Fruit fly (Drosophila melanogaster) whole organism, embryonic: ENCODE results near the gene CG1142.

Source experiments
- Abd-B ChIP-seq: fragments of 200-800 bp; sonication (Bioruptor generic); optimal IDR thresholded peaks from 2 replicates; lab custom pipeline; 2018; ENCODE audit warnings: missing biosample characterization, mild to moderate bottlenecking, missing genetic modification characterization, moderate library complexity
- Atf3 ChIP-seq: fragments of 200-800 bp; sonication (Bioruptor generic); optimal IDR thresholded peaks from 3 replicates; lab custom pipeline; 2016; ENCODE audit warnings: missing biosample characterization, missing genetic modification characterization
- CG11093 ChIP-seq: fragments of 200-800 bp; sonication (Bioruptor generic); IDR thresholded peaks from 3 replicates; pipeline ENCODE4 v1.3.6; 2022; ENCODE audit warnings: missing biosample characterization, missing genetic modification characterization
- CG14965 ChIP-seq: fragments of 200-800 bp; sonication (Bioruptor generic); optimal IDR thresholded peaks from 2 replicates; lab custom pipeline; 2016; ENCODE audit warnings: missing biosample characterization, missing genetic modification characterization, borderline replicate concordance
- CG15269 ChIP-seq: fragments of 200-800 bp; sonication (Bioruptor generic); optimal IDR thresholded peaks from 2 replicates; lab custom pipeline; 2018; ENCODE audit warnings: missing biosample characterization, mild to moderate bottlenecking, missing genetic modification characterization, moderate library complexity
- CG1602 ChIP-seq: fragments of 200-800 bp; sonication (Bioruptor generic); optimal IDR thresholded peaks from 3 replicates; lab custom pipeline; 2016; ENCODE audit warnings: missing biosample characterization, missing genetic modification characterization
- CG16815 ChIP-seq: fragments of 200-800 bp; sonication (Bioruptor generic); optimal IDR thresholded peaks from 3 replicates; lab custom pipeline; 2017; ENCODE audit warnings: missing biosample characterization, mild to moderate bottlenecking, missing genetic modification characterization
- CG17385 ChIP-seq: fragments of 200-800 bp; sonication (Bioruptor generic); optimal IDR thresholded peaks from 3 replicates; lab custom pipeline; 2018; ENCODE audit warnings: missing biosample characterization, mild to moderate bottlenecking, missing genetic modification characterization
- CG18764 ChIP-seq: fragments of 200-800 bp; sonication (Bioruptor generic); optimal IDR thresholded peaks from 3 replicates; lab custom pipeline; 2016; ENCODE audit warnings: missing biosample characterization, missing genetic modification characterization
- CG30431 ChIP-seq: fragments of 200-800 bp; sonication (Bioruptor generic); optimal IDR thresholded peaks from 2 replicates; lab custom pipeline; 2017; ENCODE audit warnings: missing biosample characterization, missing genetic modification characterization
- CG3281 ChIP-seq: fragments of 200-800 bp; sonication (Bioruptor generic); optimal IDR thresholded peaks from 3 replicates; lab custom pipeline; 2017; ENCODE audit warnings: missing biosample characterization, mild to moderate bottlenecking, missing genetic modification characterization
- CG3995 ChIP-seq: fragments of 200-800 bp; sonication (Bioruptor generic); optimal IDR thresholded peaks from 3 replicates; lab custom pipeline; 2016; ENCODE audit warnings: missing biosample characterization, missing genetic modification characterization
- CG7372 ChIP-seq: fragments of 200-800 bp; sonication (Bioruptor generic); IDR thresholded peaks from 2 replicates; pipeline ENCODE4 v1.3.6; 2022; ENCODE audit warnings: missing biosample characterization, missing genetic modification characterization
- CG9932 ChIP-seq: fragments of 200-800 bp; sonication (Bioruptor generic); IDR thresholded peaks from 2 replicates; pipeline ENCODE4 v1.3.6; 2022; ENCODE audit warnings: missing biosample characterization, missing genetic modification characterization
- Dll ChIP-seq: fragments of 200-800 bp; sonication (Bioruptor generic); IDR thresholded peaks from 4 replicates; pipeline ENCODE4 v1.3.6; 2022; ENCODE audit warnings: missing biosample characterization, missing genetic modification characterization; ENCODE audit not compliant: partially characterized antibody
- Doc3 ChIP-seq: fragments of 200-800 bp; sonication (Bioruptor generic); IDR thresholded peaks from 3 replicates; pipeline ENCODE4 v1.3.6; 2022; ENCODE audit warnings: missing biosample characterization, missing genetic modification characterization; ENCODE audit not compliant: partially characterized antibody
- Dref ChIP-seq: fragments of 200-800 bp; sonication (Bioruptor generic); IDR thresholded peaks from 2 replicates; pipeline ENCODE4 v1.3.6; 2022; ENCODE audit warnings: missing biosample characterization, missing genetic modification characterization
- Elba2 ChIP-seq: fragments of 200-800 bp; sonication (Bioruptor generic); optimal IDR thresholded peaks from 3 replicates; lab custom pipeline; 2016; ENCODE audit warnings: missing biosample characterization, missing genetic modification characterization
- Ets65A ChIP-seq: fragments of 200-800 bp; sonication (Bioruptor generic); peaks from one replicate; lab custom pipeline; 2016; ENCODE audit warnings: missing biosample characterization, missing genetic modification characterization
- Fer2 ChIP-seq: fragments of 200-800 bp; sonication (Bioruptor generic); optimal IDR thresholded peaks from 2 replicates; lab custom pipeline; 2018; ENCODE audit warnings: missing biosample characterization, mild to moderate bottlenecking, missing genetic modification characterization, moderate library complexity
- HHEX ChIP-seq: fragments of 200-800 bp; sonication (Bioruptor generic); optimal IDR thresholded peaks from 3 replicates; lab custom pipeline; 2017; ENCODE audit warnings: missing biosample characterization, mild to moderate bottlenecking, missing genetic modification characterization, missing genetic modification reagents
- HLH4C ChIP-seq: fragments of 200-800 bp; sonication (Bioruptor generic); IDR thresholded peaks from 3 replicates; pipeline ENCODE4 v1.3.6; 2022; ENCODE audit warnings: missing biosample characterization, missing genetic modification characterization; ENCODE audit not compliant: partially characterized antibody
- HLHmδ ChIP-seq: fragments of 200-800 bp; sonication (Bioruptor generic); optimal IDR thresholded peaks from 2 replicates; lab custom pipeline; 2018; ENCODE audit warnings: missing biosample characterization, mild to moderate bottlenecking, missing genetic modification characterization, moderate library complexity
- Hr51 ChIP-seq, 2 experiments: fragments of 200-800 bp; sonication (Bioruptor generic); optimal IDR thresholded peaks; 2 replicates in 1 of 2; 3 replicates in 1 of 2; lab custom pipeline; 2016 to 2018; ENCODE audit warnings: missing biosample characterization in 2 of 2, missing genetic modification characterization in 2 of 2, mild to moderate bottlenecking in 1 of 2, moderate library complexity in 1 of 2
- Mad ChIP-seq: fragments of 200-800 bp; sonication (Bioruptor generic); optimal IDR thresholded peaks from 2 replicates; lab custom pipeline; 2016; ENCODE audit warnings: missing biosample characterization, missing genetic modification characterization
- Mrtf ChIP-seq: fragments of 200-800 bp; sonication (Bioruptor generic); IDR thresholded peaks from 3 replicates; pipeline ENCODE4 v1.3.6; 2022; ENCODE audit warnings: missing biosample characterization, missing genetic modification characterization
- NK7.1 ChIP-seq: fragments of 200-800 bp; sonication (Bioruptor generic); optimal IDR thresholded peaks from 3 replicates; lab custom pipeline; 2016; ENCODE audit warnings: missing biosample characterization, missing genetic modification characterization
- chm ChIP-seq: fragments of 200-800 bp; sonication (Bioruptor generic); IDR thresholded peaks from 2 replicates; pipeline ENCODE4 v1.3.6; 2022; ENCODE audit warnings: missing biosample characterization, missing genetic modification characterization
- chn ChIP-seq: fragments of 200-800 bp; sonication (Bioruptor generic); optimal IDR thresholded peaks from 2 replicates; lab custom pipeline; 2016; ENCODE audit warnings: missing biosample characterization, missing genetic modification characterization
- dm ChIP-seq: fragments of 200-800 bp; sonication (Bioruptor generic); optimal IDR thresholded peaks from 3 replicates; lab custom pipeline; 2016; ENCODE audit warnings: missing biosample characterization, missing genetic modification characterization
- dysf ChIP-seq: fragments of 200-800 bp; sonication (Bioruptor generic); IDR thresholded peaks from 3 replicates; pipeline ENCODE4 v1.3.6; 2022; ENCODE audit warnings: missing biosample characterization, missing genetic modification characterization
- eyg ChIP-seq: fragments of 200-800 bp; sonication (Bioruptor generic); optimal IDR thresholded peaks from 3 replicates; lab custom pipeline; 2016; ENCODE audit warnings: missing biosample characterization, missing genetic modification characterization
- fd64A ChIP-seq: fragments of 200-800 bp; sonication (Bioruptor generic); optimal IDR thresholded peaks from 3 replicates; lab custom pipeline; 2018; ENCODE audit warnings: missing biosample characterization, mild to moderate bottlenecking, missing genetic modification characterization
- fu2 ChIP-seq: fragments of 200-800 bp; sonication (Bioruptor generic); optimal IDR thresholded peaks from 2 replicates; lab custom pipeline; 2016; ENCODE audit warnings: missing biosample characterization, missing genetic modification characterization
- grn ChIP-seq: fragments of 200-800 bp; sonication (Bioruptor generic); optimal IDR thresholded peaks from 3 replicates; lab custom pipeline; 2017; ENCODE audit warnings: missing biosample characterization, missing genetic modification characterization
- ham ChIP-seq: fragments of 200-800 bp; sonication (Bioruptor generic); IDR thresholded peaks from 2 replicates; pipeline ENCODE4 v1.3.6; 2022; ENCODE audit warnings: missing biosample characterization, missing genetic modification characterization
- insv ChIP-seq, 2 experiments: fragments of 200-800 bp; sonication (Bioruptor generic); optimal IDR thresholded peaks; 3 replicates each; lab custom pipeline; 2016 to 2018; ENCODE audit warnings: missing biosample characterization in 2 of 2, missing genetic modification characterization in 2 of 2
- kay ChIP-seq: fragments of 200-800 bp; sonication (Bioruptor generic); optimal IDR thresholded peaks from 2 replicates; lab custom pipeline; 2016; ENCODE audit warnings: missing biosample characterization, missing genetic modification characterization
- lmd ChIP-seq: fragments of 200-800 bp; sonication (Bioruptor generic); IDR thresholded peaks from 2 replicates; pipeline ENCODE4 v1.3.6; 2022; ENCODE audit warnings: missing biosample characterization, missing genetic modification characterization
- nau ChIP-seq: fragments of 200-800 bp; sonication (Bioruptor generic); optimal IDR thresholded peaks from 3 replicates; lab custom pipeline; 2017; ENCODE audit warnings: missing biosample characterization, mild to moderate bottlenecking, missing genetic modification characterization, missing genetic modification reagents
- otp ChIP-seq: fragments of 200-800 bp; sonication (Bioruptor generic); IDR thresholded peaks from 3 replicates; pipeline ENCODE4, ENCODE4 v1.3.6; 2022; ENCODE audit warnings: missing biosample characterization, missing genetic modification characterization
- p53 ChIP-seq: fragments of 200-800 bp; sonication (Bioruptor generic); optimal IDR thresholded peaks from 2 replicates; lab custom pipeline; 2016; ENCODE audit warnings: missing biosample characterization, missing genetic modification characterization
- pfk ChIP-seq: fragments of 200-800 bp; sonication (Bioruptor generic); optimal IDR thresholded peaks from 2 replicates; lab custom pipeline; 2018; ENCODE audit warnings: missing biosample characterization, mild to moderate bottlenecking, missing genetic modification characterization, moderate library complexity
- prd ChIP-seq, 3 experiments: fragments of >200 bp in 2 of 3; fragments of 200-800 bp in 1 of 3; sonication (Bioruptor generic) in 1 of 3; optimal IDR thresholded peaks in 2 of 3; IDR thresholded peaks in 1 of 3; 2 replicates in 2 of 3; 3 replicates in 1 of 3; pipeline versions ENCODE4 v1.3.6 to Lab custom; 2017 to 2022; ENCODE audit warnings: missing biosample characterization in 1 of 3, missing genetic modification characterization in 1 of 3
- ranshi ChIP-seq: fragments of 200-800 bp; sonication (Bioruptor generic); IDR thresholded peaks from 2 replicates; pipeline ENCODE4 v1.3.6; 2022; ENCODE audit warnings: missing biosample characterization, missing genetic modification characterization
- so ChIP-seq: fragments of 200-800 bp; sonication (Bioruptor generic); IDR thresholded peaks from 3 replicates; pipeline ENCODE4 v1.3.6; 2022; ENCODE audit warnings: missing biosample characterization, missing genetic modification characterization
- tup ChIP-seq: fragments of 200-800 bp; sonication (Bioruptor generic); optimal IDR thresholded peaks from 2 replicates; lab custom pipeline; 2016; ENCODE audit warnings: missing biosample characterization, mild to moderate bottlenecking, missing genetic modification characterization, moderate library complexity
- unc-4 ChIP-seq: fragments of 200-800 bp; sonication (Bioruptor generic); IDR thresholded peaks from 2 replicates; pipeline ENCODE4 v1.3.6; 2022; ENCODE audit warnings: missing biosample characterization, missing genetic modification characterization; ENCODE audit not compliant: partially characterized antibody
- wdn ChIP-seq: fragments of 200-800 bp; sonication (Bioruptor generic); IDR thresholded peaks from 2 replicates; pipeline ENCODE4 v1.3.6; 2022; ENCODE audit warnings: missing biosample characterization, missing genetic modification characterization
- zen2 ChIP-seq: fragments of 200-800 bp; sonication (Bioruptor generic); IDR thresholded peaks from 3 replicates; pipeline ENCODE4 v1.3.6; 2022; ENCODE audit warnings: missing biosample characterization, missing genetic modification characterization; ENCODE audit not compliant: partially characterized antibody

CG1142 gene

DNA sequence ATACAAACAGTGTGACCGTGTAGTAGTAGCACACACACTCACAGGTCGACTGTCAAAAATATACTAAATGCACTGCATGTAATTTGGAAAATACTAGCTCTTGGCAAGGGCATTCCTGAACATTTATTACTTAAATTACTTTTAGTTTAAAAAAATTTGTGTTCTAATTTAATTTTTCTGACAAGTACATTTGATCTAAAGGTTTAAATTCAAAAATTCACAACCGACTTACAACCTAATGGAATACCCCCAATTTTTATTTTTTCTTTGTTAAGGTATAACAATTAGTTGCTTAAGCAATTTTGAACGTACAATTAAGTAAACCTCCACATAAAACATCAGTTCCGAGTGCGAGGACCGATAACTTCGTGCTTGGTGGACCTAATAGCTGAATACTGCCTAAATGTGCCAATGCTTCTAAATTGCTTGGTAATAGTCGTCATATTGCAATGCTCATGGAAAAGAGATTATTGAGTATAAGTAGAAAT is at the start of gene CG1142:
TSS of gene CG1142 (minus strand) at position 15 of the 488 bp plus-strand sequence.
- TF ChIP-seq Doc3 (no peak), Dll (GFP tag; lab: Robert Waterston, UW) (no peak), zen2 (no peak), CG16815 (GFP tag; lab: Kevin White, UChicago) (peak; percentile 96), Elba2 (GFP tag; lab: Kevin White, UChicago) (peak; percentile 96), kay (GFP tag; lab: Kevin White, UChicago) (peak; percentile 95), fd64A (GFP tag; lab: Kevin White, UChicago) (peak; percentile 90), CG7372 (GFP tag; lab: Robert Waterston, UW) (peak; percentile 98), chm (peak; percentile 99), otp (peak; percentile 99), Mad (GFP tag; lab: Kevin White, UChicago) (peak; percentile 95), tup (GFP tag; lab: Kevin White, UChicago) (peak; percentile 92), CG14965 (GFP tag; lab: Kevin White, UChicago) (peak; percentile 71), prd (optimal IDR thresholded peaks at IDR 0.05; lab: Kevin White, UChicago) (no peak), prd (GFP tag; IDR thresholded peaks at IDR 0.05; lab: Robert Waterston, UW) (peak; percentile 99), unc-4 (no peak), Mrtf (GFP tag; lab: Robert Waterston, UW) (peak; percentile 98), ranshi (GFP tag; lab: Robert Waterston, UW) (peak; percentile 98), grn (peak; percentile 72), CG30431 (GFP tag; lab: Kevin White, UChicago) (peak; percentile 93), so (GFP tag; lab: Robert Waterston, UW) (peak; percentile 99), CG3281 (GFP tag; lab: Kevin White, UChicago) (peak; percentile 98), pfk (peak; percentile 54), eyg (GFP tag; lab: Kevin White, UChicago) (peak; percentile 94), NK7.1 (GFP tag; lab: Kevin White, UChicago) (peak; percentile 96), Dref (GFP tag; lab: Robert Waterston, UW) (peak; percentile 45), lmd (GFP tag; lab: Robert Waterston, UW) (peak; percentile 98), Atf3 (peak; percentile 95), CG9932 (GFP tag; lab: Robert Waterston, UW) (peak; percentile 98), CG17385 (GFP tag; lab: Kevin White, UChicago) (peak; percentile 98), CG1602 (GFP tag; lab: Kevin White, UChicago) (peak; percentile 98), Fer2 (tag; lab: Kevin White, UChicago) (peak; percentile 98), Abd-B (GFP tag; lab: Kevin White, UChicago) (peak; percentile 98), wdn (GFP tag; lab: Robert Waterston, UW) (peak; percentile 98), HHEX (GFP tag; lab: Kevin White, UChicago) (peak; percentile 98), Hr51 (GFP tag; optimal IDR thresholded peaks at IDR 0.05; lab: Kevin White, UChicago) (peak; percentile 96 to 99), ham (GFP tag; lab: Robert Waterston, UW) (peak; percentile 95), insv (GFP tag; optimal IDR thresholded peaks at IDR 0.05; lab: Kevin White, UChicago) (peak in 1 of 2 experiments; percentile 74), HLH4C (no peak), HLHmδ (GFP tag; lab: Kevin White, UChicago) (peak; percentile 31), CG11093 (peak; percentile 95), dysf (peak; percentile 98), chn (GFP tag; lab: Kevin White, UChicago) (peak; percentile 95), Ets65A (GFP tag; lab: Kevin White, UChicago) (peak; percentile 98), dm (GFP tag; lab: Kevin White, UChicago) (peak; percentile 94), CG18764 (GFP tag; lab: Kevin White, UChicago) (peak; percentile 98), nau (GFP tag; lab: Kevin White, UChicago) (peak; percentile 94), CG15269 (tag; lab: Kevin White, UChicago) (peak; percentile 99), CG3995 (peak; percentile 83), p53 (GFP tag; lab: Kevin White, UChicago) (peak; percentile 79), fu2 (peak; percentile 95)
